Worm (Caenorhabditis elegans): ENCODE results near the gene mai-2.

ce11 chrIV:3345484-3345883 is 40.2 kb upstream of the mai-2 start:
- TF ChIP-seq unc-62 (GFP tag; optimal IDR thresholded peaks at IDR 0.05 in 1 of 2) (no peak), unc-62 (tag; optimal IDR thresholded peaks at IDR 0.05) (no peak), mep-1 (tag; optimal IDR thresholded peaks at IDR 0.05) (no peak), lsy-2 (tag; optimal IDR thresholded peaks at IDR 0.05) (no peak), mdt-29 (GFP tag; IDR thresholded peaks at IDR 0.05) (no peak), nhr-11 (tag; optimal IDR thresholded peaks at IDR 0.05) (no peak), zip-2 (tag; optimal IDR thresholded peaks at IDR 0.05) (no peak), unc-39 (tag; optimal IDR thresholded peaks at IDR 0.05) (no peak), F37D6.2 (tag; optimal IDR thresholded peaks at IDR 0.05) (no peak)
